Worm (Caenorhabditis elegans) whole organism, dauer: Measurements from ENCODE around the gene mtrr-1.

Source experiments
- unc-62 ChIP-seq: sonication (generic microtip); optimal IDR thresholded peaks from 2 replicates; lab custom pipeline; 2017; ENCODE audit warnings: missing biosample characterization, missing genetic modification reagents, missing genetic modification characterization

Gene mtrr-1

DNA sequence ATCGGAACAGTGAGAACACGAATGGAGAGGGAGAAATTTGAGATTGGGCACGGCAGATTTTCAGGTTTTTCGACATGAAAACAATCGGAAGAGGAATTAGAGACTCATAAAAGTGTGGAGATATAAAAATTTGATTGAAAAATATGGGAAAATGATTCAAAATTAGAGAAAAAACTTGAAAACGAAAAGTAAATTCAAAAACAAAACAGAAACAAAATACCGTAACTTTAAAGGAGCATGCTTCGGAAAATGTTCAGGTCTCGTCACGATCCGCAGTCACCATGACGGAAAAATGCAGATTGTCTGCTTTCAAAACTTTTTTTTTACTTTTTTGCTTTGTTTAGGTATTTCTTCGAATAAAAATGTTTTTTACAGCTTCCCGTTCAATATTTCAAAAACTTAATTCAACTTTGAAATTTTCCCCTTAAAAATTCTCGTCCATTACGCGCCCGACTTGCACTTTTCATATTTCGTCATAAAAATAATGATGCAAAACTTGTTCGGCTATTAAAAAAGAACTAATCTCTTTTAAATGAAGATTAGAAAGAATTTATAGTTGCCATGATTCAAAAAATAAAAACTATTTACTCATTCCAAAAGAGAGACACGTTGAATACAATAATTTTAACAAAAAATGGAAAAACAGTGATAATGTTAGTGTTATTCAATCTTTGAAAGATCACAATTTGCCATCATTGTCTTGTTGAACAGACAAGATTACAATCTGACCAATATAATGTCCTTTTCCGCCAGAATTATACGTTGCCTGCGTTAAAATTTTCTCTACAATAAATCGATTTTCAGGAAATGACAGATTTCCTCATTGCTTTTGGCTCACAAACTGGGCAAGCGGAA lies at the start of gene mtrr-1:
Gene mtrr-1 (plus strand): TSS at position 805 of the 855 bp plus-strand sequence.
- TF ChIP-seq unc-62 (GFP tag; lab: Kevin White, UChicago), result no peak

DNA sequence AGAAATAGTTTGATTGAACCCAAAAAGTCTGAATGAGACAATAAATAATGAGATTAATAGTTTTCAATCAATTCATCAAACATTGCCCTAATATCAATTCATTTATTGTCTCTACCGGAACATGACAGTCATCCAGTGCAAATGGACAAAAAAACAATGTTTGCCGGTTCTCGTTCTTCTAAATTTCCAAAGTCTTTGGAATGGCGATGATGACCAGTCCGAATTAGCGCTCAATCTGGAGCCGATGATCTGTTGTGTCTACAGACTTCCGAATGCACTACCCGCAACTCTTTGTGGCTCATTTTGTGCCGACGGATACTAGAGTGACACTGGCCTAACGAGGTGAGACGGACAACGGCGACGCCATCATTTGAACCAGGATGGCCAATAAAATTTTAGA lies 49.5 kb upstream of the mtrr-1 start, which contains the start of gene T26C5.3:
Gene T26C5.3 (plus strand): TSS at position 301 of the 400 bp plus-strand sequence.
- no peak for TF ChIP-seq unc-62 (GFP tag; lab: Kevin White, UChicago)

DNA sequence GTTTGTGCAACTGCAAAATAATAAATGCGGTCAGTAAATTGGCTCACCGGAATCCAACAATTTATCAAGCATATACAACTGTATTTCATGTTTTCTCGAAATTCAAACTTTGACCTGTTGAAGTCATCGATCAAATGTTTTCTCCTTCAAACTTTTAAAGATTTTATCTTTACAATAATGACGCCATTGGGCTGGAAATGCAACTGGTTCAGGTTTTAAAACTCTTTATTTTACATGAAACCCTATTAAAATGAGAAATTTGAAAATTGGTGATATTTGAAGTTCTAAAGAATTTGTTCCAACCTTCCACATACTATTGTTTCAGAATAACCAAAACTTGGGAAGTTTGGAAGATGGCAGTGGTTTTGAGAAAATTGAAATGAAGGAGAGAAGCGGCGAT lies 48.8 kb upstream of the mtrr-1 start:
- TF ChIP-seq unc-62 (GFP tag; lab: Kevin White, UChicago), result no peak

DNA sequence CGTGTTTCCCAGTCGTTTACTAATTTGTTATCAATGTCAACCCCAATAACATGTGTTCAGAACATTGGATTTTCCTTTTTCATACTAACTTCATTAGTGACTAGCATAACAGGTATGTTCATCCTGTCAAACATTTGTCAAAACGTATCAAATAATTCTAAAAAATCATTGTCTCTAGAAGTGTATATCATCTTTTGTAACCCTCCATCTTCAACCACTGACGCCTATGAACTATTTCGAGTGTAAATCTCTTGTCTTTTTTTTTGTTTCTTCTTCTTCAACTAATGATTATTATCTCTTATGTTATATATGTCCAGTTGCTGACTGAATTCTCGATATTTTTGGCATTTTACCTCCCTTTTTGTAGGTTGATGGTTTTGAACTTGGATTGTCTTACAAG lies 48.1 kb upstream of the mtrr-1 start:
- no peak for TF ChIP-seq unc-62 (GFP tag; lab: Kevin White, UChicago)

DNA sequence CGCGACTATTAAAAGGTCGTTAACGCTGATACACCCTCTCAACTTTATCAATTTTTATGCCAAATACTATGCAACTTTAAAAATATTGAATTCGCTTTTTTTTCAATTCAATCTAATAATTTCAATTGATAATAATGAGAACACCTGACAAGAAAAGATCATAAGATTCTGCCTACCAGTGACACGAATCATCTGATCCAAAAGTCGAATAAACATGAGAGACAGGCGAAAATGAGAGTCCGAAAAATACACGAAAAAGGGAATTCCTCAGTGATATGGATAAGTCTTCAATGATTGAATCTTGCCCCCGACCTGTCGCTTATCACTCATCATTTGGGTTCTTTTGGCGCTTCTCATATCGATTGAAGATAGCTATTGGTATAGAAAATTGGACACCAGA lies 44.2 kb upstream of the mtrr-1 start:
- no peak for TF ChIP-seq unc-62 (GFP tag; lab: Kevin White, UChicago)

DNA sequence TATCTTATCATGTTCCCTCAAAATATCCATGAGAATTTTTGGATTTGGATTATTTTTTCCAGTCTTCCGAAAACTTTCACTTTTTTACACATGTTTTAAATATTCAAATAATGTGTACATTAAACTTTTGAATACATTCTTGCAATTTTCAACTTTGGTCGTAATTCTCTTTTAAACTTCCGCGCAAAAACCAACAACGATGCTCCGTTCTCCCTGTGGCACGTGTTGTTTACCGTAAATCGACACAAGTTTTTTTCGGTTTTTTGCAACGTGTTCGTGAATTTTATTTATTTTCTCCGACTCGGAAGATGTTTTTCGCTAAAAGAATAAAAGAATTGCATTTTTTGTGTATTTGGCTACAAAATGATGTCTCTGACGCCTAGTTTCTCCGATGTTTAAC lies 43.0 kb upstream of the mtrr-1 start:
- TF ChIP-seq unc-62 (GFP tag; lab: Kevin White, UChicago), result no peak

DNA sequence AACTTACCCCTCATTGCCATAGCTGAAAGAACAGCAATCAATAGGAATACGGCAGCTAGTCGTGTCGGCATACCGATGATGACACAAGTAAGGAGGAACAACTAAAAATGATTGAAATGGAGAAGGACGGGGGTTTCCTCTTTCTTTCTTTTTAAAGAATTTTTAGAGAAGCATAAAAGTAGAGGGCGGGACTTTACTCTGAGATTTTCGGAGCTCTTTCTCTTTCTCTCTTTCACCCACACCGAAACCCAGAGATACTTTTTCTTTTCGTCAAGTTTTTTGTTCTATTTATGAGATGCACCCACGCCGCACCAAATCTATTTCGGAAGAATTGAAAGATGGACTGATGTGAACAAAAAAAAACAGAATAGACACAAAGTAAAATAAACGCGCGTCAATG lies 39.1 kb upstream of the mtrr-1 start, which contains the start of gene T26C5.5:
Gene T26C5.5 (minus strand): TSS at position 101 of the 400 bp plus-strand sequence.
- TF ChIP-seq unc-62 (GFP tag; lab: Kevin White, UChicago), result no peak

DNA sequence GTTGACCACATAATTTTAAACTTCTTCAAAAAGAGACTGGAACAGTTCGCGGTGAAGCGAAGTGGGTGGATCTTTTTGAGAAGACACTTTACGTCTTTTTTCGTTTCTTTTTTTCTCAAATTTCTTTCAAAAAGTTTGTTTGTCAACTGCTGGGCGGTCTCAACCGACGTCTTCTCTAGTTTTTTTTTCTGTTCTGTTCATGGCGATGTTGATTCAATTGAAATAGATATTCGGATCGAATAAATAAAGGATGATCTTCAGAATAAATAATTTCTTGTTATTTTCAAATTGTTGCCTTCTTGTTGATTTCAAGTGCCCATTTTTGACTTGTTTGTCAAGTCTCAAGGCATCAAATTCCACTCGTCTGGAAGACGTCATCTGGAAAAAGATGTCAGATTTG lies 35.4 kb upstream of the mtrr-1 start, which contains the start of gene T26C5.4:
Gene T26C5.4 (minus strand): TSS at position 101 of the 400 bp plus-strand sequence.
- no peak for TF ChIP-seq unc-62 (GFP tag; lab: Kevin White, UChicago)

DNA sequence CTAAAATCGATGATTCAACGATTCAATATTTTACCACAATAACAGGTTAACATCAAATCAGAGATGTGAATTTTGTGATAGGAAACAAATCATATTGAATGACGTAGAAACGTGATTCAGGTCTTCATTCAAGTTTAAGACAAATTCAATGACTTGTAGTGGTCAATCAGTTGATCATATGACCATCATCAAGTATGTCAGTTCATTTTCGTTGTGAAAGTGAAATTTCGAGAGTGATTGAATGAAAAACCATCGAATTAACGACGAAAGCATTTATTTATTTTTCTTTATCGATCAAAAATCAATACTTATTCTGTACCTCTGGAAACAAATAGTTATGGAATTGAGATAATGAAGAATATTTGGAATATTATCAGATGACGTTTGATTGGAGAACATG lies 34.2 kb upstream of the mtrr-1 start:
- TF ChIP-seq unc-62 (GFP tag; lab: Kevin White, UChicago), result no peak

DNA sequence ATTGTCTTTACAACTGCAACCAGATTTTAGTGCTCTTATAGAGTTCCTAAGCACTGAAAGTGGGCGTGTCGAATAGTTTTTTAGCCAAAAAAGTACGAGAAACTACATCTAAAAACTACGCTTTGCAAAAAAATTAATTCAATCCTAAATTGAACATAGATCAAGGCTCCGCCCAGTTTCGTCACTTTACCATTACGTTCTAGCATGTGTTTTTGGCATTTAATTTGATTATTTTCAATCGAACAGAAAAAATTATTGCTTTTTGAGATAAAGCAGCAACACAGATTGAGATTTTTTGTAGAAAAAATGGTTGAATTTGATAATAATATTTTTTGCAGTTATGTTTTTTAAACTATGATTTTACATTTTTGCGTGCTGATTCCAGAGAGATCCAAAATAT lies 31.6 kb upstream of the mtrr-1 start, which contains the start of gene nlp-82:
Gene nlp-82 (minus strand): TSS at position 101 of the 400 bp plus-strand sequence.
- TF ChIP-seq unc-62 (GFP tag; lab: Kevin White, UChicago), result no peak

DNA sequence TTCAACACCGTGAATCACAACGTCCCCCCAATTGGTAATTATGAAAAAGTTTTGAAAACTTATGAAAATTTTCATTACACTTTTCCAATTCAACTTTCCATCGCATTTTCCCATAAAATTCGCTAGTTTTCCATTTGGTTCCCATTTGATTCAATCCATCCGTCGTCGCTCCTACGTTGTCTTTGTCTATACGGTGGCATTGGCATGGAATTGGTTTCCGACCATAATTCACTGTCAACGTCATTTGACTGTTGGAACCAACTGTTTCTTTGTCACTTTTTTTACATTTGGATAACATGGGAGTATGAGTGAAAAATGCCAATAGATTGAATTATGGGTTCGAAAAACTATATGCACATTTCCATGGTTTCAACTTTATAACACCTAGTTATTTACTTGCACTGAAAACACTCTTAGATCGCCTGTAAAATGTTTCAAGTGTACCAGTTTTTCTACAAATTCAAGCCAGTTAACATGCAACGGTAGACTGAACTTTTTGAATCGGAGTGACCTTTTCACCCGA lies 27.7 kb upstream of the mtrr-1 start:
- no peak for TF ChIP-seq unc-62 (GFP tag; lab: Kevin White, UChicago)

DNA sequence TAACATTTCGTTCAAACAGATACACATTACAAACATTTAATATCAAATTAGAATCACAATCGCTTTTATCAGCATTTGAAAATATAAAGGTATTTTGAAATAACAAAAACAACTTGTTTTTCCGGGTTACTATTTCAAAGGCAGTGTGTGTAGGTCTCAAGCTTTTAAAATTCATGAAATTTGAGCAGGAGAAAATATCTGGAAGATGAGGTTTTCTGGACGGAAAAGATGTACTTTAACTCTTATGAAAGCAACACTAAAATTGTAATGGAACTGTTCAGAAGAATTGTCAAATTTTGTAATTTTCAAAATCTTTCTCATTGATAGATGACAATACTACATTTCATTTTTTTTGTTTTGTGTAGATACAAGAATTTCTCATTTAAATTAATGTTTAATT lies 27.2 kb upstream of the mtrr-1 start:
- no peak for TF ChIP-seq unc-62 (GFP tag; lab: Kevin White, UChicago)

DNA sequence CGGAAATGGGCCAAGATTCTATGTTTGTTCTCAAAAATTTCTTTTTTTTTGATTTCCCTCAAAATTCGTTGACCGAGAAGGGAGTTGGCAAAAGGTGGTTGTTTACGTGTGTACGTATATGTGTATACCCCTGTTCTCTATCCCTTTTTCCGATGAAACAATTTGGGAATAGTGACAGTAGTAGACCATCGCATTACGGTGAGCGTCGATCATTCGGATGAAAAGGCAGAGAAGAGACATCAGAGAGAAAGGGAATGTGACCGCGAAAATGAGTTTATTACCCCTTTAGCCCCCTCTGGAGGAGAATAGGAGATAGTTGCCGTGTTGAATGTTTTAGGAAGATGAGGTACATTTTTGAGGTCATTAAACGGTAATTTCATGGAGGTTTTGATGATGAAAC lies 25.7 kb upstream of the mtrr-1 start:
- TF ChIP-seq unc-62 (GFP tag; lab: Kevin White, UChicago), result no peak

DNA sequence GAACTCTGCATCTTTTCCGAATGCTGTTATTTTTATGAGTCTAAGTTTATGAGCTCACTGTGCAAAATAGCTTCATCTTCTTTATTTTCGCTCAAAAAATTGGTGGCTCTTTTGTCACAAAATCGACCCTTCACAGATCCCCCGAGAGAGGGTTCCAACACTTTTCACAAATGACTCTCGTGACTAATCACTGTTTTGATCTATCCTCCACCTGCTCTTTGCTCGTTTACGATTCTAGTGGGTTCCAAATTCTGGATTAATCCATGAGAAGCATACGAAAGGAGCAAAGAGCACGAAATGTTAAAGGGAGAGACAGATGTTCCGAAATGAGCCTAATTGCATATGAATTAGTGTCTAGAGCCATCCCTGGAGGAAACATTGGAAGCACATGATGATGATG lies 24.4 kb upstream of the mtrr-1 start:
- no peak for TF ChIP-seq unc-62 (GFP tag; lab: Kevin White, UChicago)

DNA sequence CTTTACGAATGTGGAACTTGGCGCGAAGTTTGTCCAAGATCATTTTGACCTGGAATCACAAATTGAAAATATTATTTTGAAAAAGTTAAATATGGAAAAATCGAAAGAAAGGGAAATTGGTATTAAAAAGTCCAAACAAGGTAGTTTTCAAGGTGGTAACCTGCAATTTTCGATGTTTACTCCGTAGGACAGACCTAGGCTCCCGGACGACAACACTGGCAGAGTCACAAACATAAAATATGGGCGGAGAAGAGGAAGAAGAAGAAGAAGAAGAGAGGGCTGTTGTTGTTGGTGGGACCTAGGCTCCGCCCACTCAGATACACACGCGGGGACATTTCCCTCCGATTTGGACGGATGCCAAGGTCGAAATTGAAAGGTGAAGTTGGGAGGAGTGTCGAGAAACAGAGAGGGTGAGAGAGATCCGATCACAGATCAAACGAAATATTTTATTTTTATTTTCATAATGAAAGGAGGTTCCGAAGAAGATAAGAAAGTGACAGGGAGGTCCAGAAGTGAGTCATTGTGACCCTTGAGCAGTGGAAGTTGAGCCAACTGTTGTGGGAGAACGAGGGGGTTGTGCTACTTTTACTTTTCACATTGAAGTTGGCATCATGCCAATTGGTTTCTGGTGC lies 23.7 kb upstream of the mtrr-1 start, which contains the start of gene aqp-2:
Gene aqp-2 (minus strand): TSS at position 51 of the 632 bp plus-strand sequence.
- TF ChIP-seq unc-62 (GFP tag; lab: Kevin White, UChicago), result no peak

DNA sequence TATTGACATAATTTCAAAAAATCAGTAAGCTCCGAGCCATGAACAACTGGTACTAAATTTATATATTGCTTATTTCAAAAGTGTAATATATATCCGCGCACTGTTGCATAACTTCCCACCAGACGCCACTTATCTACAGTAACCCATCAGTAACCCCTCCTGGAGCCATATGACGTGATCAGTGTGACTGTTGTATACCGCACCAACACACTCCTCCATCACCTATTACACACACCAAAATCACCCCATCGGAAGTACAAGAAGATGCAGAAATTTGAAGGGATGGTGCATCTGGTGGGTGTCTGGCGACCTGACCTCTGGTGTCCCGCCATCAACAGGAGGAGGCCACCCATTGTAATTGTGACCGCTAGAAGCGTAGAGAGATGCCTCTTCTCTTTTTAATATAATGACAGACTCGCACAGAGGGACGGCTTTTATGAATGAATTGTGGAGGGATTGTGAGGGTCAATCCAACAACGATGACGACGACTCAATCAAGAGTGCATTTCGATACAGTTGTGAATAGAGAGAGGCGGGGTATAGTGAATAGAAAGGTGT lies 22.9 kb upstream of the mtrr-1 start:
- no peak for TF ChIP-seq unc-62 (GFP tag; lab: Kevin White, UChicago)
